ENCODE assay signal across 2 worm cellular contexts in the genomic region with DNA sequence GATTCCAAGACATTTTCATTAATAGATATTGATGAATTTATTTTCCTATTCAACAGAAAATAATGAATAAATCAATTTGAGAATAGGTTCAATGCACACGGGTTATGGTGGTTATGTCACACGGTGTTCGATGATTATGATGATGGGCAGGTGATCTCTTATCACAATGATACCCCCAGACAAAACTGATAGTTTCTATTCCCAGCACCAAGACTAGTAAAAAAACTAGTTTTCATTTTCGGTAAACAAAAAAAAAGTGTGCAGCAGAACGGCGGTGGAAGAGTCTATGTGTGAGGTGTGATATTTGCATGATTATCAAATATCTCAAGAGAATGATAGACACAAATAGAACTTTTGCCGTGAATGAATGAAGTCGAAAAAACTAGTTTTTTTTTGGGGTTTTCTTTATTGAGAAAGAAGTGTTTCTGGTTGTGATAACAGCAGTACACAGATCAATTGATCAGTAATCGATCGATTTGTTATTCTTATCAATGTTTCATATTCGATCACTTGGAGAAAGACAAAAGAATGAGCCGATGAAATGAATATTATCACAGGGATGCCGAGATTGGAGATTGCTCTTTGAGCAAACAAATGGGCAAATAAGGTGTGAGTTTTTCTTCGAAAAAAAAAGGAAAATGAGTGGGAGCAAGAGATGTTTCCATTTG.
A peak's percentile ranks its signal among the peaks of the same experiment; 100 is the strongest.
TF ChIP-seq lines count a peak whose summit lies in the region.

No protein-coding gene starts in this region.

TF ChIP-seq in whole organism, L1 larva, 84 proteins besides CTCF, POLR2A, EP300 and RAD21 (continued from another document):
- peak; percentile 41 for TF ChIP-seq nhr-20 (tag; optimal IDR thresholded peaks at IDR 0.05; lab: Kevin White, UChicago)
- no peak for TF ChIP-seq unc-62 (GFP tag; optimal IDR thresholded peaks at IDR 0.05; lab: Kevin White, UChicago)
- TF ChIP-seq nhr-77 (tag; optimal IDR thresholded peaks at IDR 0.05; lab: Kevin White, UChicago): no peak

TF ChIP-seq in whole organism, L4 larva, 104 proteins besides CTCF, POLR2A, EP300 and RAD21 (continued from another document):
- TF ChIP-seq dmd-6 (GFP tag; IDR thresholded peaks at IDR 0.05; lab: Robert Waterston, UW) (peak; percentile 55), nhr-102 (tag; optimal IDR thresholded peaks at IDR 0.05; lab: Kevin White, UChicago) (no peak), nhr-28 (tag; optimal IDR thresholded peaks at IDR 0.05; lab: Kevin White, UChicago) (peak; percentile 42), lin-39 (tag; optimal IDR thresholded peaks at IDR 0.05; lab: Kevin White, UChicago) (no peak), jun-1 (tag; optimal IDR thresholded peaks at IDR 0.05; lab: Kevin White, UChicago) (no peak)
